Fruit fly (Drosophila melanogaster) whole organism, wandering third instar larva: ENCODE measurements around the gene CG2260.

ENCODE experiments used
- CG32264 ChIP-seq: fragments of 200-800 bp; sonication (Bioruptor generic); optimal IDR thresholded peaks from 2 replicates; lab custom pipeline; 2016; ENCODE audit warnings: missing biosample characterization, missing genetic modification characterization
- CG9705 ChIP-seq: fragments of 200-800 bp; sonication (Bioruptor generic); optimal IDR thresholded peaks from 2 replicates; lab custom pipeline; 2018; ENCODE audit warnings: missing biosample characterization, mild to moderate bottlenecking, missing genetic modification characterization
- CrebA ChIP-seq: fragments of 200-800 bp; sonication (Bioruptor generic); optimal IDR thresholded peaks from 2 replicates; lab custom pipeline; 2016; ENCODE audit warnings: missing biosample characterization, mild to moderate bottlenecking, missing genetic modification characterization, borderline replicate concordance
- Dfd ChIP-seq: fragments of >200 bp; optimal IDR thresholded peaks from 2 replicates; lab custom pipeline; 2017; ENCODE audit warnings: missing biosample characterization, missing genetic modification characterization
- GATAd ChIP-seq: sonication (Bioruptor generic); optimal IDR thresholded peaks from 2 replicates; lab custom pipeline; 2016; ENCODE audit warnings: missing biosample characterization, missing genetic modification characterization
- HLH106 ChIP-seq: fragments of 200-800 bp; optimal IDR thresholded peaks from 3 replicates; lab custom pipeline; 2019; ENCODE audit warnings: missing biosample characterization, mild to moderate bottlenecking, missing genetic modification characterization, moderate library complexity
- Hnf4 ChIP-seq: fragments of 200-800 bp; sonication (Bioruptor generic); optimal IDR thresholded peaks from 2 replicates; lab custom pipeline; 2016; ENCODE audit warnings: missing biosample characterization, mild to moderate bottlenecking, missing genetic modification characterization
- Hr78 ChIP-seq: fragments of >200 bp; optimal IDR thresholded peaks from 2 replicates; lab custom pipeline; 2017; ENCODE audit warnings: missing biosample characterization, missing genetic modification characterization
- Hr83 ChIP-seq: fragments of 200-300 bp; sonication (Bioruptor generic); optimal IDR thresholded peaks from 2 replicates; lab custom pipeline; 2016; ENCODE audit warnings: missing biosample characterization, mild to moderate bottlenecking, missing genetic modification characterization, moderate library complexity; ENCODE audit not compliant: poor library complexity, severe bottlenecking
- Jra ChIP-seq: sonication (Bioruptor generic); optimal IDR thresholded peaks from 2 replicates; lab custom pipeline; 2016; ENCODE audit warnings: missing biosample characterization, missing genetic modification characterization
- Mio ChIP-seq: sonication (Bioruptor generic); optimal IDR thresholded peaks from 2 replicates; lab custom pipeline; 2016; ENCODE audit warnings: missing biosample characterization, missing genetic modification characterization
- Myc ChIP-seq: fragments of >200 bp; optimal IDR thresholded peaks from 2 replicates; lab custom pipeline; 2017
- N ChIP-seq: fragments of >200 bp; optimal IDR thresholded peaks from 2 replicates; lab custom pipeline; 2018; ENCODE audit warnings: missing biosample characterization, missing external identifiers, missing genetic modification characterization
- OdsH ChIP-seq: fragments of 200-800 bp; sonication (Bioruptor generic); optimal IDR thresholded peaks from 2 replicates; lab custom pipeline; 2016; ENCODE audit warnings: missing biosample characterization, mild to moderate bottlenecking, missing genetic modification characterization
- Rel ChIP-seq, 2 experiments: fragments of 200-800 bp; sonication (Bioruptor generic) in 1 of 2; optimal IDR thresholded peaks; 2 replicates in 1 of 2; 3 replicates in 1 of 2; lab custom pipeline; 2016 to 2019; ENCODE audit warnings: mild to moderate bottlenecking in 2 of 2, missing biosample characterization in 2 of 2, missing genetic modification characterization in 2 of 2, moderate library complexity in 1 of 2
- Sp1 ChIP-seq: fragments of 200-800 bp; sonication (Bioruptor generic); optimal IDR thresholded peaks from 3 replicates; lab custom pipeline; 2019; ENCODE audit warnings: missing biosample characterization, mild to moderate bottlenecking, missing genetic modification characterization, moderate library complexity
- Vsx2 ChIP-seq: fragments of 200-300, 225-300 bp; sonication (Bioruptor generic); optimal IDR thresholded peaks from 2 replicates; lab custom pipeline; 2018; ENCODE audit warnings: missing biosample characterization, missing genetic modification characterization; ENCODE audit not compliant: partially characterized antibody
- br ChIP-seq: fragments of 200-800 bp; sonication (Bioruptor generic); optimal IDR thresholded peaks from 2 replicates; lab custom pipeline; 2016; ENCODE audit warnings: missing biosample characterization, missing genetic modification characterization
- brk ChIP-seq: fragments of 200-800 bp; sonication (Bioruptor generic); optimal IDR thresholded peaks from 2 replicates; lab custom pipeline; 2016; ENCODE audit warnings: missing biosample characterization, mild to moderate bottlenecking, missing genetic modification characterization
- dmrt93B ChIP-seq: fragments of 200-800 bp; sonication (Bioruptor generic); optimal IDR thresholded peaks from 2 replicates; lab custom pipeline; 2018; ENCODE audit warnings: missing biosample characterization, mild to moderate bottlenecking, missing genetic modification characterization
- dsf ChIP-seq: sonication (Bioruptor generic); optimal IDR thresholded peaks from 2 replicates; lab custom pipeline; 2016; ENCODE audit warnings: missing biosample characterization, missing genetic modification characterization, borderline replicate concordance
- ey ChIP-seq: fragments of 200-800 bp; sonication (Bioruptor generic); optimal IDR thresholded peaks from 2 replicates; lab custom pipeline; 2016; ENCODE audit warnings: missing biosample characterization, missing genetic modification characterization
- foxo ChIP-seq, 2 experiments: fragments of 200-800 bp; sonication (Bioruptor generic); optimal IDR thresholded peaks; 2 replicates in 1 of 2; 3 replicates in 1 of 2; lab custom pipeline; 2016 to 2017; ENCODE audit warnings: missing biosample characterization in 2 of 2, missing genetic modification characterization in 2 of 2
- fru ChIP-seq: fragments of 200-800 bp; sonication (Bioruptor generic); optimal IDR thresholded peaks from 3 replicates; lab custom pipeline; 2016; ENCODE audit warnings: missing biosample characterization, mild to moderate bottlenecking, missing genetic modification characterization
- h ChIP-seq: fragments of 200-800 bp; sonication (Bioruptor generic); optimal IDR thresholded peaks from 3 replicates; lab custom pipeline; 2016; ENCODE audit warnings: missing biosample characterization, mild to moderate bottlenecking, missing genetic modification characterization
- jim ChIP-seq: fragments of 175-275, 200-325 bp; sonication (Bioruptor generic); optimal IDR thresholded peaks from 2 replicates; lab custom pipeline; 2016; ENCODE audit warnings: missing biosample characterization, mild to moderate bottlenecking, missing genetic modification characterization
- lola ChIP-seq: fragments of >200 bp; optimal IDR thresholded peaks from 2 replicates; lab custom pipeline; 2017; ENCODE audit warnings: missing biosample characterization, missing genetic modification characterization
- psq ChIP-seq: fragments of 200-800 bp; sonication (Bioruptor generic); optimal IDR thresholded peaks from 3 replicates; lab custom pipeline; 2017; ENCODE audit warnings: missing biosample characterization, mild to moderate bottlenecking, missing genetic modification characterization, moderate library complexity
- rgr ChIP-seq: fragments of 200-800 bp; sonication (Bioruptor generic); optimal IDR thresholded peaks from 3 replicates; lab custom pipeline; 2016; ENCODE audit warnings: missing biosample characterization, mild to moderate bottlenecking, missing genetic modification characterization
- sage ChIP-seq: fragments of 200-800 bp; sonication (Bioruptor generic); optimal IDR thresholded peaks from 2 replicates; lab custom pipeline; 2016; ENCODE audit warnings: missing biosample characterization, mild to moderate bottlenecking, missing genetic modification characterization
- sv ChIP-seq: fragments of 200-800 bp; sonication (Bioruptor generic); optimal IDR thresholded peaks from 3 replicates; lab custom pipeline; 2016; ENCODE audit warnings: missing biosample characterization, missing genetic modification characterization
- usp ChIP-seq: fragments of >200 bp; optimal IDR thresholded peaks from 2 replicates; lab custom pipeline; 2017; ENCODE audit warnings: missing biosample characterization, missing genetic modification characterization
- woc ChIP-seq: sonication (Bioruptor generic); optimal IDR thresholded peaks from 2 replicates; lab custom pipeline; 2016; ENCODE audit warnings: missing biosample characterization, mild to moderate bottlenecking, missing genetic modification characterization

Gene CG2260

DNA sequence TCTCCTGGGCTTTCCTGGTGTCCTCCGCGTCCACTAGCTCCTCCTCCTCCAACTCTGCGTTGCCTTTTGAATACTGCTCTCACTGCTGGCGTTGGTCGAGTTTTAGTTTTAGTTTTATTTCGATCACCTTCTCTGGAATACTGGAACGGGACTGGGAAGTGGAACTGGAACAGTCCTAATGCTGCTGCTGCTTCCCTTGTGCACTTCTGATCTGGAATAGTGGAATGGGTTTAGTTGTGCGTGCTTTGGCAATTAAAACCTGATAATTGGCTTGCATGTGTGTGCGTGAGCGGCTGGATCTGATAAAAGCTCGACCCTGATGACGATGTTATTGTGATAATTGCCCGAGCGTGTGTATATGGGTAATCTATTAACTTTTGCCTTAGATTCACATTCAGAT lies 19.8 kb upstream of the CG2260 start:
- TF ChIP-seq br (GFP tag; lab: Kevin White, UChicago), result no peak

DNA sequence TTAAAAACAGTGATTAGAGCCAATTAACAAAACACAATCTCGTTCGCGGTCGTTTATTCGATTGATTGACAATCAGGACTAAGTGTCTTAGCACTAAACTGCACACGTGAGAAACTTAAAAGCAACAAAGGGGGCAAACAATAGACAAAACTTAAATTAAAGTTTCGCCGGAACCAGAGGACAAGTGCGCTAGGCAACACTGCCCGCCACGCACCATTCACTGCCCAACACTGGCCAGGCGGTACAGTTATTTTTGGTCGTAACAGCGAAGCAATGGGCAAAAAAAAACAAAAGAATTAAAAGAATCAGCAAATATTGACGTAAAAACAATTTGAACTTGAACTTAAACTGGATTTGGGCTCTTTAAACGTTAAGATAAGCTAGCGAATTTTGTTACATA lies 16.3 kb upstream of the CG2260 start:
- TF ChIP-seq ey (GFP tag; lab: Kevin White, UChicago) (no peak), jim (no peak), h (GFP tag; lab: Kevin White, UChicago) (no peak), dsf (GFP tag; lab: Kevin White, UChicago) (no peak), HLH106 (no peak), sv (GFP tag; lab: Kevin White, UChicago) (no peak), CrebA (GFP tag; lab: Kevin White, UChicago) (no peak), Rel (GFP tag; optimal IDR thresholded peaks at IDR 0.05; lab: Kevin White, UChicago) (no peak), Rel (tag; optimal IDR thresholded peaks at IDR 0.05; lab: Kevin White, UChicago) (no peak), Hr78 (GFP tag; lab: Kevin White, UChicago) (no peak), brk (GFP tag; lab: Kevin White, UChicago) (no peak), usp (GFP tag; lab: Kevin White, UChicago) (no peak), woc (GFP tag; lab: Kevin White, UChicago) (no peak), OdsH (GFP tag; lab: Kevin White, UChicago) (no peak), Hnf4 (GFP tag; lab: Kevin White, UChicago) (no peak), fru (no peak), Dfd (no peak), rgr (GFP tag; lab: Kevin White, UChicago) (no peak), N (GFP tag; lab: Kevin White, UChicago) (no peak)

DNA sequence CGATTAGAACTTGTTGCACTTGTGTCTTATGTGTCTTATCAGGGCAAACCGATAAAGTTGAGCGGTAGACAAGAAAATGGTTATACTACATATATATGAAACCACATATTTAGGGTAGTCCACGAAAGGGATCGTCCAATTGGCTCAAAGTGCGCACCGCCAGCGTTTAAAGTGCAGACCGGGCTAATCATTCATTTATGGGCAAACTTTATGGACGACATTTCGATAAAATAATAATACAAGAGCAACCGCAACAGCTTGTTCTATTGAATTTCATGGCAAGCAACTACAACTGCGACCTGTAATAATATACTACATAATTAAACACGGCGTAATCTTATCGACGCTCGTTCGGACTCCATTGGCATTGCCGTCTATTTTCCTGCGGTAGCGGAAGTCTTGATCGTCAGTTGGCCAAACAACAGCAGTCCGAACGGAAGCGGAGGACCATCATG lies 14.5 kb upstream of the CG2260 start, which contains the start of the genes cyr and CG2120:
cyr (minus strand) TSS at position 294 of the 455 bp plus-strand sequence.
CG2120 (plus strand) TSS at position 405 of the 455 bp plus-strand sequence.
- TF ChIP-seq Dfd (no peak), GATAd (no peak), foxo (GFP tag; optimal IDR thresholded peaks at IDR 0.05; lab: Kevin White, UChicago) (no peak), rgr (GFP tag; lab: Kevin White, UChicago) (no peak), Hnf4 (GFP tag; lab: Kevin White, UChicago) (no peak), psq (no peak), CG9705 (GFP tag; lab: Kevin White, UChicago) (no peak), CG32264 (GFP tag; lab: Kevin White, UChicago) (no peak), Jra (no peak), CrebA (GFP tag; lab: Kevin White, UChicago) (no peak), N (GFP tag; lab: Kevin White, UChicago) (no peak), Myc (lab: Kevin White, UChicago) (no peak), lola (no peak), Hr78 (GFP tag; lab: Kevin White, UChicago) (no peak), Hr83 (GFP tag; lab: Kevin White, UChicago) (no peak), jim (no peak), Mio (GFP tag; lab: Kevin White, UChicago) (no peak), sv (GFP tag; lab: Kevin White, UChicago) (no peak), OdsH (GFP tag; lab: Kevin White, UChicago) (no peak), woc (GFP tag; lab: Kevin White, UChicago) (no peak)

DNA sequence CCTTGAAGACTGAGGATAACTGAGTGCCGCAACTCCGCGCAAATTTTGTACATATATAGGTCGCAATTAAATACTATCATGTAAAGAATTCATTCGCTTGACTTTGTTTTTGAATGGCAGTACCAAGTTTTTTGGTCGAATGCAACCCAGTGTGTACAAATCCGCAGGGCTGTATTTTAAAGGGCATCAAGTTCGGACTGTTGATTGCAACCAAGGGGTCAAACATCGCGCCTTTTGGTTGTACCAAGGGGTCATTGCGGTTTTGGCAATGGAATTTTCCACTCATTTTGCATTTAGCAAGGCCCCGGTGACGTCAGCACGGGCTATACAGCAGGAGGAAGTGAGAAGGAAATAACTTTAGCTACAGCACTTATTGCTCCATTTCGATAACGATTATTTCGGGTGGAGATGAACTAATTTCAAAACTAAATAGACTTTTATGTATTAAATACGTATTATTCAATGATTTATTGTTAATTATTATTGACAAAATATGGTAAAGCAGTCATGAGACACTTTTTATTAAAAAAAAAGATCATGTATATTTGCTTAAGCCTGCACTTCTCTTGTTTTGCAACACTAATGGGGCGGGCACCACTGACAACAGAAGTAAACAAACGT lies 10.9 kb upstream of the CG2260 start, which contains the start of gene CG10958:
CG10958 (plus strand) TSS at position 593 of the 621 bp plus-strand sequence.
- peak; percentile 46 for TF ChIP-seq ey (GFP tag; lab: Kevin White, UChicago)
- TF ChIP-seq dmrt93B (GFP tag; lab: Kevin White, UChicago), result no peak
- peak; percentile 47 for TF ChIP-seq HLH106
- TF ChIP-seq foxo (GFP tag; optimal IDR thresholded peaks at IDR 0.05; lab: Kevin White, UChicago), result peak in 1 of 2 experiments; percentile 81
- TF ChIP-seq Sp1 (GFP tag; lab: Kevin White, UChicago), result peak; percentile 54
- TF ChIP-seq sv (GFP tag; lab: Kevin White, UChicago), result no peak
- peak; percentile 52 for TF ChIP-seq Jra
- peak; percentile 32 for TF ChIP-seq sage (GFP tag; lab: Kevin White, UChicago)
- peak; percentile 65 for TF ChIP-seq fru
- peak; percentile 23 for TF ChIP-seq Myc (lab: Kevin White, UChicago)
- TF ChIP-seq h (GFP tag; lab: Kevin White, UChicago), result peak; percentile 79
- TF ChIP-seq br (GFP tag; lab: Kevin White, UChicago), result peak; percentile 60
- TF ChIP-seq Rel (GFP tag; optimal IDR thresholded peaks at IDR 0.05; lab: Kevin White, UChicago), result no peak
- no peak for TF ChIP-seq Rel (tag; optimal IDR thresholded peaks at IDR 0.05; lab: Kevin White, UChicago)
- TF ChIP-seq GATAd, result peak; percentile 35
- TF ChIP-seq psq, result peak; percentile 67
- peak; percentile 76 for TF ChIP-seq Hnf4 (GFP tag; lab: Kevin White, UChicago)
- peak; percentile 77 for TF ChIP-seq rgr (GFP tag; lab: Kevin White, UChicago)
- TF ChIP-seq OdsH (GFP tag; lab: Kevin White, UChicago), result peak; percentile 75
- TF ChIP-seq dsf (GFP tag; lab: Kevin White, UChicago), result no peak
- TF ChIP-seq Mio (GFP tag; lab: Kevin White, UChicago), result no peak
- no peak for TF ChIP-seq Vsx2 (GFP tag; lab: Kevin White, UChicago)
- TF ChIP-seq, all 38 proteins: peak for 15
